Worm (Caenorhabditis elegans): Measurements from ENCODE around the gene B0478.3.

- TF ChIP-seq ama-1 (optimal IDR thresholded peaks at IDR 0.05) (no peak), hnd-1 (tag; optimal IDR thresholded peaks at IDR 0.05) (no peak), hmg-4 (GFP tag; optimal IDR thresholded peaks at IDR 0.05) (no peak)
Observed at ce11 chrIV:6984449-6985380, 20.3 kb upstream of the B0478.3 start.
